Fruit fly (Drosophila melanogaster) whole organism, embryonic: Measurements from ENCODE around the gene cic.

Source experiments
- Bteb2 ChIP-seq: fragments of 200-800 bp; sonication (Bioruptor generic); optimal IDR thresholded peaks from 2 replicates; lab custom pipeline; 2016; ENCODE audit warnings: missing biosample characterization, missing genetic modification characterization
- C15 ChIP-seq: fragments of 200-800 bp; sonication (Bioruptor generic); IDR thresholded peaks from 3 replicates; pipeline ENCODE4 v1.3.6; 2022; ENCODE audit warnings: missing biosample characterization, missing genetic modification characterization
- CG10543 ChIP-seq: fragments of 200-800 bp; sonication (Bioruptor generic); optimal IDR thresholded peaks from 3 replicates; lab custom pipeline; 2017; ENCODE audit warnings: missing biosample characterization, mild to moderate bottlenecking, missing genetic modification characterization, moderate library complexity
- CG12155 ChIP-seq: fragments of 200-800 bp; sonication (Bioruptor generic); optimal IDR thresholded peaks from 3 replicates; lab custom pipeline; 2016; ENCODE audit warnings: missing biosample characterization, missing genetic modification characterization
- CG13287 ChIP-seq: fragments of 200-800 bp; sonication (Bioruptor generic); IDR thresholded peaks from 2 replicates; pipeline ENCODE4 v1.3.6; 2022; ENCODE audit warnings: missing biosample characterization, missing genetic modification characterization; ENCODE audit not compliant: partially characterized antibody
- CG13424 ChIP-seq: fragments of 200-800 bp; sonication (Bioruptor generic); optimal IDR thresholded peaks from 2 replicates; lab custom pipeline; 2019; ENCODE audit warnings: missing biosample characterization, mild to moderate bottlenecking, missing genetic modification characterization, moderate library complexity
- CG14441 ChIP-seq: fragments of 200-800 bp; sonication (Bioruptor generic); IDR thresholded peaks from 2 replicates; pipeline ENCODE4 v1.3.6; 2022; ENCODE audit warnings: missing biosample characterization, missing genetic modification characterization
- CG15073 ChIP-seq: fragments of 200-800 bp; sonication (Bioruptor generic); optimal IDR thresholded peaks from 2 replicates; lab custom pipeline; 2016; ENCODE audit warnings: missing biosample characterization, missing genetic modification characterization
- CG1832 ChIP-seq: fragments of 200-800 bp; sonication (Bioruptor generic); optimal IDR thresholded peaks from 2 replicates; lab custom pipeline; 2017; ENCODE audit warnings: missing biosample characterization, mild to moderate bottlenecking, missing genetic modification characterization, inconsistent platforms
- CG18476 ChIP-seq: fragments of 200-800 bp; sonication (Bioruptor generic); optimal IDR thresholded peaks from 2 replicates; lab custom pipeline; 2016; ENCODE audit warnings: missing biosample characterization, mild to moderate bottlenecking, missing genetic modification characterization
- CG18599 ChIP-seq: fragments of 200-800 bp; sonication (Bioruptor generic); optimal IDR thresholded peaks from 3 replicates; lab custom pipeline; 2017; ENCODE audit warnings: missing biosample characterization, missing genetic modification characterization, mild to moderate bottlenecking, moderate library complexity, missing genetic modification reagents
- CG18764 ChIP-seq: fragments of 200-800 bp; sonication (Bioruptor generic); optimal IDR thresholded peaks from 3 replicates; lab custom pipeline; 2016; ENCODE audit warnings: missing biosample characterization, missing genetic modification characterization
- CG2120 ChIP-seq: fragments of 200-800 bp; sonication (Bioruptor generic); optimal IDR thresholded peaks from 3 replicates; lab custom pipeline; 2016; ENCODE audit warnings: missing biosample characterization, missing genetic modification characterization
- CG31441 ChIP-seq: fragments of 200-800 bp; sonication (Bioruptor generic); IDR thresholded peaks from 2 replicates; pipeline ENCODE4 v1.3.6; 2022; ENCODE audit warnings: missing biosample characterization, missing genetic modification characterization
- CG32772 ChIP-seq: fragments of 200-800 bp; sonication (Bioruptor generic); IDR thresholded peaks from 2 replicates; pipeline ENCODE4 v1.3.6; 2022; ENCODE audit warnings: missing biosample characterization, missing genetic modification characterization
- CG42726 ChIP-seq: fragments of 200-800 bp; sonication (Bioruptor generic); IDR thresholded peaks from 2 replicates; pipeline ENCODE4 v1.3.6; 2022; ENCODE audit warnings: missing biosample characterization, missing genetic modification characterization; ENCODE audit not compliant: partially characterized antibody
- CG6813 ChIP-seq: fragments of 200-800 bp; sonication (Bioruptor generic); optimal IDR thresholded peaks from 2 replicates; lab custom pipeline; 2017; ENCODE audit warnings: missing biosample characterization, missing genetic modification characterization, mild to moderate bottlenecking, moderate library complexity, missing genetic modification reagents
- CG7372 ChIP-seq: fragments of 200-800 bp; sonication (Bioruptor generic); IDR thresholded peaks from 2 replicates; pipeline ENCODE4 v1.3.6; 2022; ENCODE audit warnings: missing biosample characterization, missing genetic modification characterization
- CG7963 ChIP-seq: fragments of 200-800 bp; sonication (Bioruptor generic); IDR thresholded peaks from 3 replicates; pipeline ENCODE4 v1.3.6; 2022; ENCODE audit warnings: missing biosample characterization, missing genetic modification characterization; ENCODE audit not compliant: partially characterized antibody
- CG8290 ChIP-seq, 3 experiments: fragments of 200-800 bp; sonication (Bioruptor generic); optimal IDR thresholded peaks; 2 replicates each; lab custom pipeline; 2016 to 2019; ENCODE audit warnings: missing biosample characterization in 3 of 3, missing genetic modification characterization in 3 of 3, mild to moderate bottlenecking in 2 of 3, moderate library complexity in 1 of 3
- CG8359 ChIP-seq: fragments of 200-800 bp; sonication (Bioruptor generic); optimal IDR thresholded peaks from 2 replicates; lab custom pipeline; 2017; ENCODE audit warnings: missing biosample characterization, mild to moderate bottlenecking, missing genetic modification characterization, borderline replicate concordance
- CoRest ChIP-seq: fragments of 200-800 bp; sonication (Bioruptor generic); optimal IDR thresholded peaks from 3 replicates; lab custom pipeline; 2018; ENCODE audit warnings: missing biosample characterization, mild to moderate bottlenecking, missing genetic modification characterization, moderate library complexity
- ERR ChIP-seq: fragments of 200-800 bp; sonication (Bioruptor generic); optimal IDR thresholded peaks from 2 replicates; lab custom pipeline; 2016; ENCODE audit warnings: missing biosample characterization, missing genetic modification characterization
- H15 ChIP-seq: fragments of 200-800 bp; sonication (Bioruptor generic); IDR thresholded peaks from 3 replicates; pipeline ENCODE4 v1.3.6; 2022; ENCODE audit warnings: missing biosample characterization, missing genetic modification characterization
- HHEX ChIP-seq: fragments of 200-800 bp; sonication (Bioruptor generic); optimal IDR thresholded peaks from 3 replicates; lab custom pipeline; 2017; ENCODE audit warnings: missing biosample characterization, mild to moderate bottlenecking, missing genetic modification characterization, missing genetic modification reagents
- PHDP ChIP-seq: fragments of 200-800 bp; sonication (Bioruptor generic); optimal IDR thresholded peaks from 3 replicates; lab custom pipeline; 2018; ENCODE audit warnings: missing biosample characterization, mild to moderate bottlenecking, missing genetic modification characterization, moderate library complexity
- Ssrp ChIP-seq: fragments of 200-800 bp; sonication (Bioruptor generic); optimal IDR thresholded peaks from 2 replicates; lab custom pipeline; 2018; ENCODE audit warnings: missing biosample characterization, mild to moderate bottlenecking, missing genetic modification characterization, moderate library complexity
- Taf1 ChIP-seq: fragments of 200-800 bp; sonication (Bioruptor generic); IDR thresholded peaks from 2 replicates; pipeline ENCODE4 v1.3.6; 2022; ENCODE audit warnings: missing biosample characterization, missing genetic modification characterization
- amos ChIP-seq: fragments of 200-800 bp; sonication (Bioruptor generic); IDR thresholded peaks from 2 replicates; pipeline ENCODE4 v1.3.6; 2022; ENCODE audit warnings: missing biosample characterization, missing genetic modification characterization; ENCODE audit not compliant: partially characterized antibody
- bowl ChIP-seq: fragments of 200-800 bp; sonication (Bioruptor generic); IDR thresholded peaks from 2 replicates; pipeline ENCODE4 v1.3.6; 2022; ENCODE audit warnings: missing biosample characterization, missing genetic modification characterization
- croc ChIP-seq: fragments of 200-800 bp; sonication (Bioruptor generic); conservative IDR thresholded peaks from 3 replicates; pipeline ENCODE4 v1.3.6; 2022; ENCODE audit warnings: missing biosample characterization, missing genetic modification characterization
- dan ChIP-seq: fragments of 200-800 bp; sonication (Bioruptor generic); IDR thresholded peaks from 2 replicates; pipeline ENCODE4 v1.3.6; 2022; ENCODE audit warnings: missing biosample characterization, missing genetic modification characterization
- dm ChIP-seq: fragments of 200-800 bp; sonication (Bioruptor generic); optimal IDR thresholded peaks from 3 replicates; lab custom pipeline; 2016; ENCODE audit warnings: missing biosample characterization, missing genetic modification characterization
- fd102C ChIP-seq: fragments of 200-800 bp; sonication (Bioruptor generic); optimal IDR thresholded peaks from 2 replicates; lab custom pipeline; 2018; ENCODE audit warnings: missing biosample characterization, mild to moderate bottlenecking, missing genetic modification characterization, moderate library complexity
- fd3F ChIP-seq: fragments of 200-800 bp; sonication (Bioruptor generic); optimal IDR thresholded peaks from 2 replicates; lab custom pipeline; 2018; ENCODE audit warnings: missing biosample characterization, mild to moderate bottlenecking, missing genetic modification characterization, moderate library complexity
- gcm ChIP-seq: fragments of 200-800 bp; sonication (Bioruptor generic); optimal IDR thresholded peaks from 2 replicates; lab custom pipeline; 2019; ENCODE audit warnings: missing biosample characterization, mild to moderate bottlenecking, missing genetic modification characterization, moderate library complexity
- her ChIP-seq: fragments of 200-800 bp; sonication (Bioruptor generic); optimal IDR thresholded peaks from 2 replicates; lab custom pipeline; 2016; ENCODE audit warnings: missing biosample characterization, missing genetic modification characterization
- jumu ChIP-seq: fragments of 200-800 bp; sonication (Bioruptor generic); optimal IDR thresholded peaks from 3 replicates; lab custom pipeline; 2016; ENCODE audit warnings: missing biosample characterization, missing genetic modification characterization
- nom ChIP-seq: fragments of 200-800 bp; sonication (Bioruptor generic); optimal IDR thresholded peaks from 2 replicates; lab custom pipeline; 2017; ENCODE audit warnings: missing biosample characterization, missing genetic modification characterization, mild to moderate bottlenecking, moderate library complexity, missing genetic modification reagents
- org-1 ChIP-seq: fragments of 200-800 bp; sonication (Bioruptor generic); optimal IDR thresholded peaks from 2 replicates; lab custom pipeline; 2017; ENCODE audit warnings: missing biosample characterization, missing genetic modification characterization
- pb ChIP-seq: fragments of 200-800 bp; sonication (Bioruptor generic); optimal IDR thresholded peaks from 3 replicates; lab custom pipeline; 2016; ENCODE audit warnings: missing biosample characterization, missing genetic modification characterization
- pum ChIP-seq: fragments of 200-800 bp; sonication (Bioruptor generic); optimal IDR thresholded peaks from 2 replicates; lab custom pipeline; 2016; ENCODE audit warnings: missing biosample characterization, missing genetic modification characterization
- sisA ChIP-seq: fragments of 200-800 bp; sonication (Bioruptor generic); IDR thresholded peaks from 2 replicates; pipeline ENCODE4 v1.3.6; 2022; ENCODE audit warnings: missing biosample characterization, missing genetic modification characterization
- sqz ChIP-seq: fragments of 200-800 bp; sonication (Bioruptor generic); optimal IDR thresholded peaks from 3 replicates; lab custom pipeline; 2018; ENCODE audit warnings: missing biosample characterization, mild to moderate bottlenecking, missing genetic modification characterization
- stwl ChIP-seq: fragments of 200-800 bp; sonication (Bioruptor generic); optimal IDR thresholded peaks from 3 replicates; lab custom pipeline; 2018; ENCODE audit warnings: missing biosample characterization, mild to moderate bottlenecking, missing genetic modification characterization, moderate library complexity
- tio ChIP-seq: fragments of 200-800 bp; sonication (Bioruptor generic); optimal IDR thresholded peaks from 2 replicates; lab custom pipeline; 2017; ENCODE audit warnings: missing biosample characterization, missing genetic modification characterization, inconsistent platforms
- tup ChIP-seq: fragments of 200-800 bp; sonication (Bioruptor generic); optimal IDR thresholded peaks from 2 replicates; lab custom pipeline; 2016; ENCODE audit warnings: missing biosample characterization, mild to moderate bottlenecking, missing genetic modification characterization, moderate library complexity

Gene cic

DNA sequence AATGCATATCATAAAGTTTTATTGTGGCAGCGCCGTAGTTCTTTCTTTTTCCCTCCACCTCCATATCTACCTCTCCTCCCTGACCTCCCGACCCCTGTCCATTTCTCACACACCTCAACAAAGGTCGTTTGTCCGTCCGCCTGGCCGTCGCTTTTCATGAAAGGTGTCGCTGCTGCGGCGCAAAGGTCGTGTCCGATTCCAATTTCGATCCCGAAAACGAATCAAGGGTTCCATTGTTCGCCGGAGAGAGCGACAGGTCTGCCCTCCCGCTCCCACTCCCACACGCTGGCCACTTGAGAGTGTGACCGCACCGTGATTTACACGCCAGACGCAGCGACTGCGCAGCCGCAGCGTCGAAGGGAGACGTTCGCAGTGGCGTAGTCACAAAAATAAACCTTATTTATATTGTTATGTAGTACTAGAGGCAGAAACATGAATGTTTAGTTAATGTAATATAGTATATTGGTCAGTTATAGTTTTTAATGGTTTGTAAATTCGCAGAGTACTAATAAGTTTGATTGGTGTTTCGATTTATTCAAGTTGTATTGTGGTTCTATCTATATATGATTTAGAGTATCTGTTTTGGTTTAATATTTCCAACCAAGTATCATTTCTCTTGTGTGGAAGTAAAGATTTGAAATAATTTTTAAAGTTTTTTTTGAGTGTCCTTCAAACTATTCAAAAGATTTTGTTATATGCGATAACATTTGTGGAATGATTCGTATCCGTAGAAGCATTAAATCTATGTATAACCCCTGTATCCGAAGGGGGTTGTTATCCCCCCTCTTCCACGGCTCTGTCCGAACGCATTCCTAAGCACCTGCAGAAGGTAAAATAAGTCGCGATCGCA, 39.7 kb downstream of the cic start (continued):
- TF ChIP-seq CG13424 (peak; percentile 68), croc (GFP tag; lab: Robert Waterston, UW) (peak; percentile 19; the same call in 1 of the 3 replicates), CG1832 (GFP tag; lab: Kevin White, UChicago) (peak; percentile 59), HHEX (GFP tag; lab: Kevin White, UChicago) (no peak), CG10543 (no peak), CG18764 (GFP tag; lab: Kevin White, UChicago) (peak; percentile 41), CG32772 (GFP tag; lab: Robert Waterston, UW) (no peak), nom (peak; percentile 9), Ssrp (tag; lab: Kevin White, UChicago) (peak; percentile 75), H15 (0 out of 3 replicates have a peak, but pooled peaks have one; percentile 5), stwl (tag; lab: Kevin White, UChicago) (no peak), CG13287 (no peak), CG7372 (GFP tag; lab: Robert Waterston, UW) (no peak), CG31441 (GFP tag; lab: Robert Waterston, UW) (no peak), fd102C (GFP tag; lab: Kevin White, UChicago) (no peak), CG14441 (GFP tag; lab: Robert Waterston, UW) (no peak), jumu (GFP tag; lab: Kevin White, UChicago) (peak; percentile 49), Taf1 (no peak), her (GFP tag; lab: Kevin White, UChicago) (no peak), CoRest (peak; percentile 78), dm (GFP tag; lab: Kevin White, UChicago) (peak; percentile 18), pum (GFP tag; lab: Kevin White, UChicago) (peak; percentile 63), CG12155 (GFP tag; lab: Kevin White, UChicago) (peak; percentile 35), CG8290 (GFP tag; optimal IDR thresholded peaks at IDR 0.05; lab: Kevin White, UChicago) (peak; percentile 44), CG8290 (tag; optimal IDR thresholded peaks at IDR 0.05; lab: Kevin White, UChicago) (peak in 1 of 2 experiments; percentile 69), tup (GFP tag; lab: Kevin White, UChicago) (no peak), CG18476 (peak; percentile 55), dan (GFP tag; lab: Robert Waterston, UW) (0 out of 2 replicates have a peak, but pooled peaks have one; percentile 19), gcm (no peak), CG42726 (no peak), CG7963 (GFP tag; lab: Robert Waterston, UW) (no peak), tio (GFP tag; lab: Kevin White, UChicago) (peak; percentile 75), CG2120 (no peak), org-1 (GFP tag; lab: Kevin White, UChicago) (peak; percentile 46), Bteb2 (GFP tag; lab: Kevin White, UChicago) (no peak), sqz (GFP tag; lab: Kevin White, UChicago) (no peak), pb (peak; percentile 35), bowl (GFP tag; lab: Robert Waterston, UW) (no peak), CG8359 (GFP tag; lab: Kevin White, UChicago) (peak; percentile 33), C15 (GFP tag; lab: Robert Waterston, UW) (no peak), amos (GFP tag; lab: Robert Waterston, UW) (no peak), PHDP (no peak), CG18599 (GFP tag; lab: Kevin White, UChicago) (no peak), ERR (GFP tag; lab: Kevin White, UChicago) (no peak), sisA (GFP tag; lab: Robert Waterston, UW) (peak; percentile 42; the same call in 1 of the 2 replicates), CG15073 (GFP tag; lab: Kevin White, UChicago) (no peak), fd3F (GFP tag; lab: Kevin White, UChicago) (no peak), CG6813 (GFP tag; lab: Kevin White, UChicago) (peak; percentile 4)
